Worm (Caenorhabditis elegans) whole organism, L4 larva: ENCODE results near the gene timm-17B.1.

Experiments used
- Y75B8A.6 ChIP-seq: fragments of 200-800 bp; sonication (Bioruptor generic); IDR thresholded peaks from 2 replicates; pipeline ENCODE4 v1.3.6; 2022; ENCODE audit warnings: missing genetic modification reagents, missing genetic modification characterization, missing compliant biosample characterization
- ceh-20 ChIP-seq: fragments of 200-800 bp; sonication (Bioruptor generic); IDR thresholded peaks from 2 replicates; pipeline ENCODE4 v1.3.6; 2022; ENCODE audit warnings: missing genetic modification reagents, missing genetic modification characterization, missing compliant biosample characterization
- dpl-1 ChIP-seq: fragments of 150-350 bp; optimal IDR thresholded peaks from 2 replicates; lab custom pipeline; 2014; ENCODE audit warnings: missing biosample characterization, missing genetic modification reagents, missing genetic modification characterization
- jun-1 ChIP-seq: fragments of 150-350 bp; optimal IDR thresholded peaks from 2 replicates; lab custom pipeline; 2014; ENCODE audit warnings: missing biosample characterization, missing genetic modification reagents, missing genetic modification characterization
- lin-38 ChIP-seq: fragments of 200-800 bp; sonication (Bioruptor generic); IDR thresholded peaks from 2 replicates; pipeline ENCODE4 v1.3.6; 2022; ENCODE audit warnings: missing genetic modification reagents, missing genetic modification characterization, missing compliant biosample characterization
- nhr-10 ChIP-seq: fragments of 150-350 bp; optimal IDR thresholded peaks from 2 replicates; lab custom pipeline; 2014; ENCODE audit warnings: missing biosample characterization, missing genetic modification characterization
- nhr-25 ChIP-seq: sonication (generic microtip); optimal IDR thresholded peaks from 2 replicates; lab custom pipeline; 2017; ENCODE audit warnings: missing genetic modification characterization, mild to moderate bottlenecking, missing compliant biosample characterization, antibody characterized with exemption, moderate library complexity, borderline replicate concordance; ENCODE audit not compliant: insufficient read depth
- skn-1 ChIP-seq: fragments of 150-350 bp; optimal IDR thresholded peaks from 2 replicates; lab custom pipeline; 2014; ENCODE audit warnings: missing biosample characterization, missing genetic modification characterization
- unc-39 ChIP-seq: sonication (generic microtip); optimal IDR thresholded peaks from 2 replicates; lab custom pipeline; 2017; ENCODE audit warnings: missing biosample characterization, missing genetic modification characterization
- unc-62 ChIP-seq, 3 experiments: fragments of 150-350 bp in 1 of 3; sonication (generic microtip); optimal IDR thresholded peaks in 2 of 3; peaks in 1 of 3; 1 replicate in 1 of 3; 2 replicates in 2 of 3; lab custom pipeline; 2014 to 2017; ENCODE audit warnings: missing biosample characterization in 3 of 3, missing genetic modification characterization in 3 of 3, missing genetic modification reagents in 3 of 3, missing genotype in 1 of 3

- TF ChIP-seq unc-39, result no peak
- no peak for TF ChIP-seq dpl-1 (GFP tag; lab: Kevin White, UChicago)
- TF ChIP-seq jun-1 (tag; lab: Kevin White, UChicago), result no peak
- TF ChIP-seq skn-1, result no peak
- no peak for TF ChIP-seq nhr-10 (tag; lab: Kevin White, UChicago)
- TF ChIP-seq nhr-25 (tag; lab: Kevin White, UChicago), result no peak
- TF ChIP-seq lin-38 (GFP tag; lab: Robert Waterston, UW), result no peak
- no peak for TF ChIP-seq unc-62 (GFP tag; optimal IDR thresholded peaks at IDR 0.05 in 1 of 2; lab: Kevin White, UChicago)
- TF ChIP-seq unc-62 (tag; optimal IDR thresholded peaks at IDR 0.05; lab: Kevin White, UChicago), result no peak
- no peak for TF ChIP-seq ceh-20 (GFP tag; lab: Robert Waterston, UW)
- no peak for TF ChIP-seq Y75B8A.6 (GFP tag; lab: Robert Waterston, UW)
Observed at ce11 chrIV:4742480-4742879, 2.8 kb downstream of the timm-17B.1 start.
